Fruit fly (Drosophila melanogaster) whole organism, embryonic: ENCODE results near the gene FoxL1.
A peak's percentile ranks its signal among the peaks of the same experiment; 100 is the strongest.

Experiments used
- ATbp ChIP-seq: fragments of 200-800 bp; sonication (Bioruptor generic); optimal IDR thresholded peaks from 2 replicates; lab custom pipeline; 2017; ENCODE audit warnings: missing biosample characterization, mild to moderate bottlenecking, missing genetic modification characterization, missing genetic modification reagents
- B-H1 ChIP-seq: fragments of 200-800 bp; sonication (Bioruptor generic); IDR thresholded peaks from 3 replicates; pipeline ENCODE4 v1.3.6; 2022; ENCODE audit warnings: missing biosample characterization, missing genetic modification characterization
- Blimp-1 ChIP-seq: fragments of 200-800 bp; sonication (Bioruptor generic); optimal IDR thresholded peaks from 3 replicates; lab custom pipeline; 2018; ENCODE audit warnings: missing biosample characterization, missing genetic modification characterization, mild to moderate bottlenecking, moderate library complexity, missing genetic modification reagents
- CG10565 ChIP-seq: fragments of 200-800 bp; sonication (Bioruptor generic); optimal IDR thresholded peaks from 3 replicates; lab custom pipeline; 2016; ENCODE audit warnings: missing biosample characterization, mild to moderate bottlenecking, missing genetic modification characterization
- CG10959 ChIP-seq: fragments of 200-800 bp; sonication (Bioruptor generic); IDR thresholded peaks from 2 replicates; pipeline ENCODE4 v1.3.6; 2022; ENCODE audit warnings: missing biosample characterization, missing genetic modification characterization
- CG10979 ChIP-seq: fragments of 200-800 bp; sonication (Bioruptor generic); optimal IDR thresholded peaks from 2 replicates; lab custom pipeline; 2018; ENCODE audit warnings: missing biosample characterization, mild to moderate bottlenecking, missing genetic modification characterization, moderate library complexity
- CG11093 ChIP-seq: fragments of 200-800 bp; sonication (Bioruptor generic); IDR thresholded peaks from 3 replicates; pipeline ENCODE4 v1.3.6; 2022; ENCODE audit warnings: missing biosample characterization, missing genetic modification characterization
- CG11247 ChIP-seq: fragments of 200-800 bp; sonication (Bioruptor generic); IDR thresholded peaks from 2 replicates; pipeline ENCODE4 v1.3.6; 2022; ENCODE audit warnings: missing biosample characterization, missing genetic modification characterization
- CG11504 ChIP-seq: fragments of 200-800 bp; sonication (Bioruptor generic); optimal IDR thresholded peaks from 3 replicates; lab custom pipeline; 2019; ENCODE audit warnings: missing biosample characterization, mild to moderate bottlenecking, missing genetic modification characterization, moderate library complexity
- CG11695 ChIP-seq: fragments of 200-800 bp; sonication (Bioruptor generic); IDR thresholded peaks from 3 replicates; pipeline ENCODE4 v1.3.6; 2022; ENCODE audit warnings: missing biosample characterization, missing genetic modification characterization
- CG12659 ChIP-seq: fragments of 200-800 bp; sonication (Bioruptor generic); optimal IDR thresholded peaks from 3 replicates; lab custom pipeline; 2017; ENCODE audit warnings: mild to moderate bottlenecking, missing biosample characterization, missing genetic modification reagents, missing genetic modification characterization
- CG12744 ChIP-seq: fragments of 200-800 bp; sonication (Bioruptor generic); optimal IDR thresholded peaks from 2 replicates; lab custom pipeline; 2016; ENCODE audit warnings: missing biosample characterization, missing genetic modification characterization
- CG16863 ChIP-seq: fragments of 200-800 bp; sonication (Bioruptor generic); optimal IDR thresholded peaks from 3 replicates; lab custom pipeline; 2016; ENCODE audit warnings: missing biosample characterization, missing genetic modification characterization
- CG17359 ChIP-seq: fragments of 200-800 bp; sonication (Bioruptor generic); optimal IDR thresholded peaks from 3 replicates; lab custom pipeline; 2018; ENCODE audit warnings: missing biosample characterization, mild to moderate bottlenecking, missing genetic modification characterization, moderate library complexity
- CG1792 ChIP-seq: fragments of 200-800 bp; sonication (Bioruptor generic); optimal IDR thresholded peaks from 2 replicates; lab custom pipeline; 2016; ENCODE audit warnings: missing biosample characterization, missing genetic modification characterization
- CG2116 ChIP-seq: fragments of 200-800 bp; sonication (Bioruptor generic); optimal IDR thresholded peaks from 3 replicates; lab custom pipeline; 2018; ENCODE audit warnings: missing biosample characterization, mild to moderate bottlenecking, missing genetic modification characterization
- CG2712 ChIP-seq: fragments of 200-800 bp; optimal IDR thresholded peaks from 3 replicates; lab custom pipeline; 2019; ENCODE audit warnings: missing biosample characterization, mild to moderate bottlenecking, missing genetic modification characterization, moderate library complexity
- CG2889 ChIP-seq: fragments of 200-800 bp; sonication (Bioruptor generic); IDR thresholded peaks from 3 replicates; pipeline ENCODE4 v1.3.6; 2022; ENCODE audit warnings: missing biosample characterization, missing genetic modification characterization
- CG30431 ChIP-seq: fragments of 200-800 bp; sonication (Bioruptor generic); optimal IDR thresholded peaks from 2 replicates; lab custom pipeline; 2017; ENCODE audit warnings: missing biosample characterization, missing genetic modification characterization
- CG3995 ChIP-seq: fragments of 200-800 bp; sonication (Bioruptor generic); optimal IDR thresholded peaks from 3 replicates; lab custom pipeline; 2016; ENCODE audit warnings: missing biosample characterization, missing genetic modification characterization
- CG9876 ChIP-seq: fragments of 200-800 bp; sonication (Bioruptor generic); optimal IDR thresholded peaks from 2 replicates; lab custom pipeline; 2016; ENCODE audit warnings: missing biosample characterization, missing genetic modification characterization
- Eip74EF ChIP-seq, 2 experiments: fragments of 200-800 bp in 1 of 2; fragments of >200 bp in 1 of 2; sonication (Bioruptor generic) in 1 of 2; optimal IDR thresholded peaks; 2 replicates each; lab custom pipeline; 2017 to 2019; ENCODE audit warnings: missing biosample characterization in 2 of 2, missing genetic modification characterization in 2 of 2, mild to moderate bottlenecking in 1 of 2, moderate library complexity in 1 of 2
- Ets97D ChIP-seq: fragments of 200-800 bp; sonication (Bioruptor generic); optimal IDR thresholded peaks from 3 replicates; lab custom pipeline; 2016; ENCODE audit warnings: missing biosample characterization, missing genetic modification characterization
- H15 ChIP-seq: fragments of 200-800 bp; sonication (Bioruptor generic); IDR thresholded peaks from 3 replicates; pipeline ENCODE4 v1.3.6; 2022; ENCODE audit warnings: missing biosample characterization, missing genetic modification characterization
- HmgZ ChIP-seq: fragments of 200-800 bp; sonication (Bioruptor generic); optimal IDR thresholded peaks from 2 replicates; lab custom pipeline; 2018; ENCODE audit warnings: missing biosample characterization, mild to moderate bottlenecking, missing genetic modification characterization
- Lpt ChIP-seq: fragments of >200 bp; optimal IDR thresholded peaks from 2 replicates; lab custom pipeline; 2018; ENCODE audit warnings: missing biosample characterization, missing genetic modification characterization
- Nf-YB ChIP-seq: fragments of 200-800 bp; sonication (Bioruptor generic); optimal IDR thresholded peaks from 3 replicates; lab custom pipeline; 2019; ENCODE audit warnings: missing biosample characterization, mild to moderate bottlenecking, missing genetic modification characterization, moderate library complexity
- Pdp1 ChIP-seq, 2 experiments: fragments of 200-800 bp; sonication (Bioruptor generic); optimal IDR thresholded peaks; 3 replicates each; lab custom pipeline; 2016; ENCODE audit warnings: missing biosample characterization in 2 of 2, missing genetic modification characterization in 2 of 2, mild to moderate bottlenecking in 1 of 2, moderate library complexity in 1 of 2
- Sry-β ChIP-seq: fragments of 200-800 bp; sonication (Bioruptor generic); optimal IDR thresholded peaks from 2 replicates; lab custom pipeline; 2018; ENCODE audit warnings: missing biosample characterization, mild to moderate bottlenecking, missing genetic modification characterization, moderate library complexity
- ac ChIP-seq: fragments of 200-800 bp; sonication (Bioruptor generic); optimal IDR thresholded peaks from 3 replicates; lab custom pipeline; 2017; ENCODE audit warnings: missing biosample characterization, mild to moderate bottlenecking, missing genetic modification characterization
- al ChIP-seq: fragments of 200-800 bp; sonication (Bioruptor generic); IDR thresholded peaks from 2 replicates; pipeline ENCODE4 v1.3.6; 2022; ENCODE audit warnings: missing biosample characterization, missing genetic modification characterization
- ara ChIP-seq: fragments of 200-800 bp; sonication (Bioruptor generic); IDR thresholded peaks from 2 replicates; pipeline ENCODE4 v1.3.6; 2022; ENCODE audit warnings: missing biosample characterization, missing genetic modification characterization
- ato ChIP-seq: fragments of 200-800 bp; sonication (Bioruptor generic); IDR thresholded peaks from 2 replicates; pipeline ENCODE4 v1.3.6; 2022; ENCODE audit warnings: missing biosample characterization, missing genetic modification characterization; ENCODE audit not compliant: partially characterized antibody
- bigmax ChIP-seq: fragments of 200-800 bp; sonication (Bioruptor generic); optimal IDR thresholded peaks from 2 replicates; lab custom pipeline; 2018; ENCODE audit warnings: missing biosample characterization, mild to moderate bottlenecking, missing genetic modification characterization
- bsh ChIP-seq, 2 experiments: fragments of 200-800 bp; sonication (Bioruptor generic); optimal IDR thresholded peaks; 2 replicates each; lab custom pipeline; 2017 to 2018; ENCODE audit warnings: mild to moderate bottlenecking in 2 of 2, missing biosample characterization in 2 of 2, missing genetic modification characterization in 2 of 2, moderate library complexity in 1 of 2
- cato ChIP-seq: fragments of 200-800 bp; sonication (Bioruptor generic); optimal IDR thresholded peaks from 2 replicates; lab custom pipeline; 2016; ENCODE audit warnings: missing biosample characterization, missing genetic modification characterization, borderline replicate concordance
- chif ChIP-seq, 2 experiments: fragments of 200-800 bp; sonication (Bioruptor generic); optimal IDR thresholded peaks; 3 replicates each; lab custom pipeline; 2016; ENCODE audit warnings: missing biosample characterization in 2 of 2, missing genetic modification characterization in 2 of 2
- dan ChIP-seq: fragments of 200-800 bp; sonication (Bioruptor generic); IDR thresholded peaks from 2 replicates; pipeline ENCODE4 v1.3.6; 2022; ENCODE audit warnings: missing biosample characterization, missing genetic modification characterization
- lab ChIP-seq: fragments of 200-800 bp; sonication (Bioruptor generic); optimal IDR thresholded peaks from 3 replicates; lab custom pipeline; 2017; ENCODE audit warnings: missing biosample characterization, missing genetic modification characterization, mild to moderate bottlenecking, moderate library complexity, missing genetic modification reagents
- mld ChIP-seq: fragments of 200-800 bp; sonication (Bioruptor generic); IDR thresholded peaks from 3 replicates; pipeline ENCODE4 v1.3.6; 2022; ENCODE audit warnings: missing biosample characterization, missing genetic modification characterization; ENCODE audit not compliant: partially characterized antibody
- nom ChIP-seq: fragments of 200-800 bp; sonication (Bioruptor generic); optimal IDR thresholded peaks from 2 replicates; lab custom pipeline; 2017; ENCODE audit warnings: missing biosample characterization, missing genetic modification characterization, mild to moderate bottlenecking, moderate library complexity, missing genetic modification reagents
- otp ChIP-seq: fragments of 200-800 bp; sonication (Bioruptor generic); IDR thresholded peaks from 3 replicates; pipeline ENCODE4, ENCODE4 v1.3.6; 2022; ENCODE audit warnings: missing biosample characterization, missing genetic modification characterization
- pho ChIP-seq: fragments of 200-800 bp; sonication (Bioruptor generic); optimal IDR thresholded peaks from 2 replicates; lab custom pipeline; 2016; ENCODE audit warnings: missing biosample characterization, missing genetic modification characterization
- ranshi ChIP-seq: fragments of 200-800 bp; sonication (Bioruptor generic); IDR thresholded peaks from 2 replicates; pipeline ENCODE4 v1.3.6; 2022; ENCODE audit warnings: missing biosample characterization, missing genetic modification characterization
- sob ChIP-seq: fragments of 200-800 bp; sonication (Bioruptor generic); IDR thresholded peaks from 2 replicates; pipeline ENCODE4 v1.3.6; 2022; ENCODE audit warnings: missing biosample characterization, missing genetic modification characterization
- tio ChIP-seq: fragments of 200-800 bp; sonication (Bioruptor generic); optimal IDR thresholded peaks from 2 replicates; lab custom pipeline; 2017; ENCODE audit warnings: missing biosample characterization, missing genetic modification characterization, inconsistent platforms
- twi ChIP-seq: fragments of 200-800 bp; optimal IDR thresholded peaks from 2 replicates; lab custom pipeline; 2019; ENCODE audit warnings: missing biosample characterization, mild to moderate bottlenecking, missing genetic modification characterization, moderate library complexity
- vfl ChIP-seq: fragments of 200-800 bp; sonication (Bioruptor generic); optimal IDR thresholded peaks from 2 replicates; lab custom pipeline; 2016; ENCODE audit warnings: missing biosample characterization, missing genetic modification characterization

The FoxL1 gene

dm6 chr3L:4070221-4070995 is 51.7 kb downstream of the FoxL1 start (continued):
- peak; percentile 93 for TF ChIP-seq CG11247 (GFP tag; lab: Robert Waterston, UW)
- TF ChIP-seq Nf-YB (GFP tag; lab: Kevin White, UChicago) = peak; percentile 59
- TF ChIP-seq nom (GFP tag; lab: Kevin White, UChicago) = peak; percentile 84
- TF ChIP-seq CG10979 = peak; percentile 70
- no peak for TF ChIP-seq CG2712 (tag; lab: Kevin White, UChicago)
- peak; percentile 71 for TF ChIP-seq cato
- peak; percentile 93 for TF ChIP-seq sob (GFP tag; lab: Robert Waterston, UW)
- TF ChIP-seq B-H1 (GFP tag; lab: Robert Waterston, UW) = peak; percentile 85
- peak; percentile 13 for TF ChIP-seq CG2116 (GFP tag; lab: Kevin White, UChicago)
- peak; percentile 89 for TF ChIP-seq HmgZ (tag; lab: Kevin White, UChicago)
- TF ChIP-seq CG11093 (GFP tag; lab: Robert Waterston, UW) = peak; percentile 83
- peak; percentile 87 for TF ChIP-seq H15
- no peak for TF ChIP-seq Lpt (GFP tag; lab: Kevin White, UChicago)
- TF ChIP-seq ato (GFP tag; lab: Robert Waterston, UW) = no peak
- peak; percentile 59 for TF ChIP-seq CG3995 (GFP tag; lab: Kevin White, UChicago)
- TF ChIP-seq CG9876 (GFP tag; lab: Kevin White, UChicago) = peak; percentile 81
- TF ChIP-seq bigmax (GFP tag; lab: Kevin White, UChicago) = no peak
- TF ChIP-seq CG11504 (tag; lab: Kevin White, UChicago) = peak; percentile 86
- TF ChIP-seq CG17359 (tag; lab: Kevin White, UChicago) = peak; percentile 92
- peak; percentile 46 for TF ChIP-seq CG10565 (GFP tag; lab: Kevin White, UChicago)
- TF ChIP-seq pho (GFP tag; lab: Kevin White, UChicago) = peak; percentile 85
- peak; percentile 53 for TF ChIP-seq Ets97D
- peak; percentile 88 to 91 for TF ChIP-seq bsh (GFP tag; optimal IDR thresholded peaks at IDR 0.05; lab: Kevin White, UChicago)
- peak; percentile 91 for TF ChIP-seq al
- peak; percentile 76 for TF ChIP-seq ATbp
- TF ChIP-seq twi (tag; lab: Kevin White, UChicago) = peak; percentile 33
- peak; percentile 88 for TF ChIP-seq CG2889 (GFP tag; lab: Robert Waterston, UW)
- TF ChIP-seq Eip74EF (GFP tag; optimal IDR thresholded peaks at IDR 0.05; lab: Kevin White, UChicago) = no peak
- TF ChIP-seq tio (GFP tag; lab: Kevin White, UChicago) = peak; percentile 73
- TF ChIP-seq ara (GFP tag; lab: Robert Waterston, UW) = peak; percentile 88
- TF ChIP-seq CG16863 (GFP tag; lab: Kevin White, UChicago) = peak; percentile 88
- no peak for TF ChIP-seq Sry-β
- TF ChIP-seq ranshi = peak; percentile 92
- peak; percentile 73 for TF ChIP-seq CG10959 (GFP tag; lab: Robert Waterston, UW)
- peak; percentile 86 for TF ChIP-seq CG1792
- TF ChIP-seq mld (GFP tag; lab: Robert Waterston, UW) = no peak
- TF ChIP-seq CG11695 = peak; percentile 87
- TF ChIP-seq vfl (GFP tag; lab: Kevin White, UChicago) = peak; percentile 58
- peak; percentile 87 for TF ChIP-seq CG12659 (GFP tag; lab: Kevin White, UChicago)
- TF ChIP-seq otp (GFP tag; lab: Robert Waterston, UW) = peak; percentile 93
- peak; percentile 76 for TF ChIP-seq Blimp-1 (GFP tag; lab: Kevin White, UChicago)
- TF ChIP-seq lab (GFP tag; lab: Kevin White, UChicago) = peak; percentile 94
- no peak for TF ChIP-seq dan (GFP tag; lab: Robert Waterston, UW)
- peak; percentile 81 for TF ChIP-seq CG30431
- TF ChIP-seq Pdp1 (GFP tag; optimal IDR thresholded peaks at IDR 0.05; lab: Kevin White, UChicago) = peak; percentile 83 to 88
- peak; percentile 4 for TF ChIP-seq ac (GFP tag; lab: Kevin White, UChicago)
- peak; percentile 74 for TF ChIP-seq CG12744
- TF ChIP-seq chif (GFP tag; optimal IDR thresholded peaks at IDR 0.05; lab: Kevin White, UChicago) = peak; percentile 90 to 91
